Worm (Caenorhabditis elegans) whole organism, young adult: Measurements from ENCODE around the gene srg-13.
A peak's percentile ranks its signal among the peaks of the same experiment; 100 is the strongest.

ENCODE experiments used
- T26A5.8 ChIP-seq: sonication (generic microtip); optimal IDR thresholded peaks from 2 replicates; lab custom pipeline; 2016; ENCODE audit warnings: missing genetic modification characterization, missing compliant biosample characterization
- Y79H2A.3 ChIP-seq: fragments of 200-800 bp; sonication (Bioruptor generic); conservative IDR thresholded peaks from 2 replicates; pipeline ENCODE4 v1.3.6; 2022; ENCODE audit warnings: missing genetic modification reagents, missing genetic modification characterization, missing compliant biosample characterization
- lin-26 ChIP-seq: fragments of 200-800 bp; sonication (Bioruptor generic); IDR thresholded peaks from 2 replicates; pipeline ENCODE4 v1.3.6; 2022; ENCODE audit warnings: missing genetic modification reagents, missing genetic modification characterization, missing compliant biosample characterization
- lin-35 ChIP-seq, 3 experiments: fragments of 150-350 bp in 2 of 3; sonication (generic microtip) in 1 of 3; optimal IDR thresholded peaks; 2 replicates each; lab custom pipeline; 2014 to 2018; ENCODE audit warnings: missing biosample characterization in 3 of 3, missing genetic modification characterization in 3 of 3, missing genetic modification reagents in 3 of 3
- lsl-1 ChIP-seq: fragments of 200-800 bp; sonication (Bioruptor generic); optimal IDR thresholded peaks from 2 replicates; lab custom pipeline; 2018; ENCODE audit warnings: mild to moderate bottlenecking, missing genetic modification characterization, moderate library complexity, missing compliant biosample characterization
- ztf-18 ChIP-seq: sonication (generic microtip); optimal IDR thresholded peaks from 2 replicates; lab custom pipeline; 2016; ENCODE audit warnings: missing genotype, mild to moderate bottlenecking, missing genetic modification characterization, missing compliant biosample characterization
- ztf-26 ChIP-seq: sonication (generic microtip); optimal IDR thresholded peaks from 2 replicates; lab custom pipeline; 2017; ENCODE audit warnings: missing genetic modification characterization, missing compliant biosample characterization

DNA sequence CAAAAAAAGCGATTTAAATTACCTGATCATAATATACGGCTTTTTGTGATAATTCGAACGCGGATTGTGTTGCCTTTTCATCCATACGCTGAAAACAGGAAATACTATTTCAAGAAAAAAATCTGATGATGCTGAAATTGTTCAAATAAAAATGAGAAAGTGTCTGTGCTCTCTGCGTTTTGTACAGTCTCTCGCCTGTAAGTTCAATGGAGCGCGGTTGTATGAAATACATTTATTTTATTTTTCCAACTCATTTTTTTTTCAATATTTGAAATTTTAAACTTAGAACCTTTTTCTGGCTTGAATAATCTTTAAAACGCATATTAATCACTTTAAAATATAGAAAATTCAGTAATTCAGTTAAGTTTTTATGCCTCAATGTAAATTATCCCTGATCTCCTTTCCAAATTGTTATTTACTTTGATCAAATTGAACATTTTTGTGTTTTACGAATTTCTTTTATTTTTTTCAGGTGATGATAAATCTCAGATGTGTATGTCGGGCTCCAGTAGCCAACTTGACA, 31.9 kb downstream of the srg-13 start, which contains the start of the genes clp-2 and mrpl-16:
- TF ChIP-seq lsl-1 (peak; percentile 24), ztf-26 (no peak), Y79H2A.3 (no peak), lin-26 (GFP tag; lab: Robert Waterston, UW) (no peak), ztf-18 (tag; lab: Kevin White, UChicago) (no peak), T26A5.8 (tag; lab: Kevin White, UChicago) (no peak), lin-35 (GFP tag; optimal IDR thresholded peaks at IDR 0.05; lab: Kevin White, UChicago) (no peak)
